Fruit fly (Drosophila melanogaster) whole organism, embryonic: ENCODE data around the gene CG11409.

Experiments
- CG17912 ChIP-seq: fragments of 200-800 bp; sonication (Bioruptor generic); optimal IDR thresholded peaks from 2 replicates; lab custom pipeline; 2018; ENCODE audit warnings: missing biosample characterization, mild to moderate bottlenecking, missing genetic modification characterization
- lilli ChIP-seq: fragments of 200-800 bp; sonication (Bioruptor generic); optimal IDR thresholded peaks from 3 replicates; lab custom pipeline; 2016; ENCODE audit warnings: missing biosample characterization, missing genetic modification characterization

DNA sequence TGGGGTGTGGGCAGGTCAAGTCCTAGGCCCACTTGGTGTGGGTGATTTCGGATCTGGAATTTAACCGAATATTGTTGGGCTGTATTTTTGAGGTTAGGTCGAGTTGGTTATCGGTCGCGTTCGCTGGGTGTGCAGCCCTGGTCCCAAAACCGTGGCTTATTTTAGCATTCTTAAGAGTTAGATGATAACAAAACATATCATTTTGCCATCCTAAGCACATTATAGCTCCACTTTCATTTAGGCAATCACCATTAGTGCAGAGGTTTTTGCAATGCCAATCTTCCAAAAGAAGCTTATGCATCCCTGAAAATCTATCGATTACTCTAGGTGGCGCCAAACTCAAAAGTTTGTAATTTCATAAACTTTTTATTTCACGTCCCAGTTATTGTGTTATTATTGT lies 7.9 kb upstream of the CG11409 start, which contains the start of gene MTPAP:
- TF ChIP-seq lilli (GFP tag; lab: Kevin White, UChicago) (peak; percentile 44), CG17912 (no peak)
